Worm (Caenorhabditis elegans): Measurements from ENCODE around the gene gst-39.
"Not testable (repeated sequence)": the region's sequence is repeated elsewhere in the genome, so short reads cannot be mapped to it uniquely, and the experiment has no call there.

ce11 chrII:15140881-15141280 is 30.8 kb downstream of the gst-39 start, which contains the start of gene Y53F4B.26:
- not testable (repeated sequence) for TF ChIP-seq snpc-4 (tag; optimal IDR thresholded peaks at IDR 0.05); tag-97 (GFP tag; IDR thresholded peaks at IDR 0.05); daf-16 (GFP tag; optimal IDR thresholded peaks at IDR 0.05); daf-16 (tag; optimal IDR thresholded peaks at IDR 0.05); madf-9 (GFP tag; conservative IDR thresholded peaks at IDR 0.05); nhr-25 (tag; optimal IDR thresholded peaks at IDR 0.05; ENCODE audit: borderline replicate concordance, insufficient read depth); lin-13 (GFP tag; optimal IDR thresholded peaks at IDR 0.05); F26F4.8 (GFP tag; conservative IDR thresholded peaks at IDR 0.05); T20F7.1 (GFP tag; optimal IDR thresholded peaks at IDR 0.05); ceh-28 (tag; optimal IDR thresholded peaks at IDR 0.05); T26A8.4 (GFP tag; IDR thresholded peaks at IDR 0.05); nhr-48 (tag; optimal IDR thresholded peaks at IDR 0.05)
